Worm (Caenorhabditis elegans) whole organism, L3 larva: ENCODE results near the gene F37C4.6.

Source experiments
- ama-1 ChIP-seq: fragments of 150-350 bp; optimal IDR thresholded peaks from 2 replicates; lab custom pipeline; 2018
- egl-27 ChIP-seq: sonication (generic microtip); optimal IDR thresholded peaks from 4 replicates; lab custom pipeline; 2017; ENCODE audit warnings: missing biosample characterization, missing genetic modification reagents, missing genetic modification characterization
- hmg-11 ChIP-seq: sonication (generic microtip); optimal IDR thresholded peaks from 2 replicates; lab custom pipeline; 2016; ENCODE audit warnings: missing genetic modification characterization, missing compliant biosample characterization
- mdl-1 ChIP-seq: fragments of 150-350 bp; optimal IDR thresholded peaks from 2 replicates; lab custom pipeline; 2014; ENCODE audit warnings: missing biosample characterization, missing genetic modification characterization
- nhr-237 ChIP-seq: fragments of 150-350 bp; optimal IDR thresholded peaks from 2 replicates; lab custom pipeline; 2014; ENCODE audit warnings: missing biosample characterization, missing genetic modification characterization
- nhr-67 ChIP-seq: fragments of 150-350 bp; optimal IDR thresholded peaks from 2 replicates; lab custom pipeline; 2014; ENCODE audit warnings: missing biosample characterization, missing genetic modification characterization
- sea-2 ChIP-seq: fragments of 150-350 bp; sonication (generic microtip); optimal IDR thresholded peaks from 4 replicates; lab custom pipeline; 2014; ENCODE audit warnings: missing biosample characterization, missing genetic modification reagents, missing genetic modification characterization
- tbx-2 ChIP-seq: sonication (generic microtip); optimal IDR thresholded peaks from 2 replicates; lab custom pipeline; 2016; ENCODE audit warnings: mild to moderate bottlenecking, missing genetic modification characterization, missing compliant biosample characterization

- no peak for TF ChIP-seq ama-1 (lab: Kevin White, UChicago)
- TF ChIP-seq tbx-2: no peak
- no peak for TF ChIP-seq nhr-237 (tag; lab: Kevin White, UChicago)
- no peak for TF ChIP-seq nhr-67 (tag; lab: Kevin White, UChicago)
- TF ChIP-seq egl-27: no peak
- no peak for TF ChIP-seq mdl-1
- no peak for TF ChIP-seq hmg-11 (tag; lab: Kevin White, UChicago)
- no peak for TF ChIP-seq sea-2 (GFP tag; lab: Kevin White, UChicago)
Measured at ce11 chrIV:3912598-3912997, 34.5 kb upstream of the F37C4.6 start, which contains the start of gene F56D6.20.
